Fruit fly (Drosophila melanogaster): ENCODE measurements around the gene vrs.

vrs gene

dm6 chr3R:12405928-12406234, 41.6 kb upstream of the vrs start, which contains the start of gene Cyp9f2:
TSS of gene Cyp9f2 (minus strand) at chr3R:12406028.
- TF ChIP-seq Mnt (GFP tag; optimal IDR thresholded peaks at IDR 0.05): no peak
- peak; percentile 69 for TF ChIP-seq cic (GFP tag; optimal IDR thresholded peaks at IDR 0.05)
- no peak for TF ChIP-seq CG1620 (GFP tag; optimal IDR thresholded peaks at IDR 0.05)

- TF ChIP-seq Mnt (GFP tag; optimal IDR thresholded peaks at IDR 0.05) (peak; percentile 33), CG14711 (tag; optimal IDR thresholded peaks at IDR 0.05) (peak; percentile 65), cic (GFP tag; optimal IDR thresholded peaks at IDR 0.05) (peak; percentile 47), CG33017 (tag; optimal IDR thresholded peaks at IDR 0.05) (peak; percentile 69), ovo (GFP tag; optimal IDR thresholded peaks at IDR 0.05) (peak; percentile 25), bab1 (GFP tag; optimal IDR thresholded peaks at IDR 0.05) (peak; percentile 60), tj (GFP tag; optimal IDR thresholded peaks at IDR 0.05) (peak; percentile 28), CG1620 (GFP tag; optimal IDR thresholded peaks at IDR 0.05) (no peak), pad (GFP tag; optimal IDR thresholded peaks at IDR 0.05) (no peak), CG12768 (GFP tag; optimal IDR thresholded peaks at IDR 0.05) (peak; percentile 96), CG7045 (GFP tag; optimal IDR thresholded peaks at IDR 0.05) (peak; percentile 24), toe (GFP tag; optimal IDR thresholded peaks at IDR 0.05) (peak; percentile 70), Hr96 (GFP tag; optimal IDR thresholded peaks at IDR 0.05) (peak; percentile 57), Clk (GFP tag; optimal IDR thresholded peaks at IDR 0.05) (no peak), Crg-1 (GFP tag; optimal IDR thresholded peaks at IDR 0.05) (no peak), CG7101 (tag; optimal IDR thresholded peaks at IDR 0.05) (peak; percentile 59), kay (GFP tag; ENCODE audit: borderline replicate concordance) (no peak), CG5204 (GFP tag; optimal IDR thresholded peaks at IDR 0.05) (no peak), cnc (optimal IDR thresholded peaks at IDR 0.05) (peak in 1 of 2 experiments; percentile 79), CG11617 (GFP tag; optimal IDR thresholded peaks at IDR 0.05) (peak; percentile 70)
These were observed 40.9 kb upstream of the vrs start, which contains the start of gene CG5167 for dm6 chr3R:12406235-12407196. TSS of gene CG5167 (plus strand) at chr3R:12406532.

dm6 chr3R:12408160-12408559, 39.3 kb upstream of the vrs start, which contains the start of gene CG5196:
TSS of gene CG5196 (plus strand) at chr3R:12408316.
- TF ChIP-seq cic (GFP tag; optimal IDR thresholded peaks at IDR 0.05) (peak; percentile 2), CG1620 (GFP tag; optimal IDR thresholded peaks at IDR 0.05) (peak; percentile 20), ovo (GFP tag; optimal IDR thresholded peaks at IDR 0.05) (no peak), Mnt (GFP tag; optimal IDR thresholded peaks at IDR 0.05) (peak; percentile 50), Clk (GFP tag; optimal IDR thresholded peaks at IDR 0.05) (no peak), bab1 (GFP tag; optimal IDR thresholded peaks at IDR 0.05) (peak; percentile 60), CG14711 (tag; optimal IDR thresholded peaks at IDR 0.05) (peak; percentile 2), tj (GFP tag; optimal IDR thresholded peaks at IDR 0.05) (no peak), toe (GFP tag; optimal IDR thresholded peaks at IDR 0.05) (no peak), CG11617 (GFP tag; optimal IDR thresholded peaks at IDR 0.05) (peak; percentile 8), CG33017 (tag; optimal IDR thresholded peaks at IDR 0.05) (no peak), CG7101 (tag; optimal IDR thresholded peaks at IDR 0.05) (peak; percentile 35), kay (GFP tag; ENCODE audit: borderline replicate concordance) (no peak)

- TF ChIP-seq ovo (GFP tag; optimal IDR thresholded peaks at IDR 0.05) (no peak), CG7045 (GFP tag; optimal IDR thresholded peaks at IDR 0.05) (no peak), CG12768 (GFP tag; optimal IDR thresholded peaks at IDR 0.05) (no peak), kay (GFP tag; ENCODE audit: borderline replicate concordance) (no peak), bab1 (GFP tag; optimal IDR thresholded peaks at IDR 0.05) (no peak), Clk (GFP tag; optimal IDR thresholded peaks at IDR 0.05) (no peak), Hr96 (GFP tag; optimal IDR thresholded peaks at IDR 0.05) (no peak), Crg-1 (GFP tag; optimal IDR thresholded peaks at IDR 0.05) (no peak), CG7101 (tag; optimal IDR thresholded peaks at IDR 0.05) (no peak), toe (GFP tag; optimal IDR thresholded peaks at IDR 0.05) (no peak), tj (GFP tag; optimal IDR thresholded peaks at IDR 0.05) (no peak), CG14711 (tag; optimal IDR thresholded peaks at IDR 0.05) (no peak), CG1620 (GFP tag; optimal IDR thresholded peaks at IDR 0.05) (no peak), CG33017 (tag; optimal IDR thresholded peaks at IDR 0.05) (no peak), pad (GFP tag; optimal IDR thresholded peaks at IDR 0.05) (no peak), cic (GFP tag; optimal IDR thresholded peaks at IDR 0.05) (no peak), cnc (optimal IDR thresholded peaks at IDR 0.05) (no peak), CG5204 (GFP tag; optimal IDR thresholded peaks at IDR 0.05) (no peak), CG11617 (GFP tag; optimal IDR thresholded peaks at IDR 0.05) (no peak)
These were observed 36.0 kb upstream of the vrs start for dm6 chr3R:12411449-12411848.

- TF ChIP-seq pad (GFP tag; optimal IDR thresholded peaks at IDR 0.05): no peak
- TF ChIP-seq Mnt (GFP tag; optimal IDR thresholded peaks at IDR 0.05): peak; percentile 10
- TF ChIP-seq CG33017 (tag; optimal IDR thresholded peaks at IDR 0.05): peak; percentile 27
- peak; percentile 14 for TF ChIP-seq bab1 (GFP tag; optimal IDR thresholded peaks at IDR 0.05)
- no peak for TF ChIP-seq CG12768 (GFP tag; optimal IDR thresholded peaks at IDR 0.05)
- TF ChIP-seq CG7045 (GFP tag; optimal IDR thresholded peaks at IDR 0.05): no peak
- TF ChIP-seq toe (GFP tag; optimal IDR thresholded peaks at IDR 0.05): no peak
- peak; percentile 11 for TF ChIP-seq CG11617 (GFP tag; optimal IDR thresholded peaks at IDR 0.05)
These were observed 34.0 kb upstream of the vrs start, which contains the start of the genes Dip-C and pps for dm6 chr3R:12413274-12413958. TSS of gene Dip-C (minus strand) at chr3R:12413759. TSS of gene pps (plus strand) at chr3R:12413828.
